Fruit fly (Drosophila melanogaster): ENCODE measurements around the gene CG14443.

Gene CG14443

dm6 chrX:6656023-6656594 is 22.4 kb downstream of the CG14443 start (continued):
- TF ChIP-seq CG1792 (GFP tag; optimal IDR thresholded peaks at IDR 0.05) (peak; percentile 66), Deaf1 (tag; optimal IDR thresholded peaks at IDR 0.05) (peak; percentile 47), CG3065 (GFP tag; optimal IDR thresholded peaks at IDR 0.05) (peak; percentile 15), Nf-YC (tag; optimal IDR thresholded peaks at IDR 0.05) (peak; percentile 72), CG10321 (GFP tag; IDR thresholded peaks at IDR 0.05) (peak; percentile 28; the same call in 1 of the 2 replicates), maf-S (GFP tag; optimal IDR thresholded peaks at IDR 0.05) (peak; percentile 75), CG18262 (tag; optimal IDR thresholded peaks at IDR 0.05) (peak; percentile 85), CG32767 (GFP tag; IDR thresholded peaks at IDR 0.05) (peak; percentile 68; the same call in 1 of the 2 replicates), CG32532 (GFP tag; IDR thresholded peaks at IDR 0.05) (peak; percentile 85), croc (GFP tag; conservative IDR thresholded peaks at IDR 0.05) (peak; percentile 60; the same call in 2 of the 3 replicates), cwo (GFP tag; optimal IDR thresholded peaks at IDR 0.05) (peak; percentile 86), zen2 (GFP tag; IDR thresholded peaks at IDR 0.05; ENCODE audit: partially characterized antibody) (no peak), Hr51 (GFP tag; optimal IDR thresholded peaks at IDR 0.05) (peak; percentile 70 to 89), gce (GFP tag; IDR thresholded peaks at IDR 0.05) (peak; percentile 67; the same call in 1 of the 3 replicates), lbe (GFP tag; optimal IDR thresholded peaks at IDR 0.05) (peak; percentile 76), abd-A (tag; optimal IDR thresholded peaks at IDR 0.05) (no peak), pzg (GFP tag; optimal IDR thresholded peaks at IDR 0.05) (no peak), bowl (GFP tag; IDR thresholded peaks at IDR 0.05) (0 out of 2 replicates have a peak, but pooled peaks have one; percentile 5), lola (GFP tag; optimal IDR thresholded peaks at IDR 0.05) (peak in 1 of 3 experiments; percentile 61), CG3838 (GFP tag; optimal IDR thresholded peaks at IDR 0.05) (peak; percentile 26), fd3F (GFP tag; optimal IDR thresholded peaks at IDR 0.05) (peak; percentile 78), CG15269 (tag; optimal IDR thresholded peaks at IDR 0.05) (peak; percentile 88), CG14860 (GFP tag; IDR thresholded peaks at IDR 0.05; ENCODE audit: partially characterized antibody) (no peak), Rx (GFP tag; IDR thresholded peaks at IDR 0.05) (peak; percentile 69), CG2199 (GFP tag; IDR thresholded peaks at IDR 0.05) (no peak), CG11398 (GFP tag; optimal IDR thresholded peaks at IDR 0.05) (peak; percentile 24), CG11247 (GFP tag; IDR thresholded peaks at IDR 0.05) (peak; percentile 75), CG18764 (GFP tag; optimal IDR thresholded peaks at IDR 0.05) (peak; percentile 76), CG4617 (GFP tag; optimal IDR thresholded peaks at IDR 0.05; ENCODE audit: borderline replicate concordance) (peak; percentile 40), wdn (GFP tag; IDR thresholded peaks at IDR 0.05) (peak; percentile 68), MTF-1 (GFP tag; optimal IDR thresholded peaks at IDR 0.05; ENCODE audit: borderline replicate concordance) (no peak), slbo (GFP tag; IDR thresholded peaks at IDR 0.05) (peak; percentile 86), cato (GFP tag; optimal IDR thresholded peaks at IDR 0.05; ENCODE audit: borderline replicate concordance) (peak; percentile 70), CG7839 (tag; optimal IDR thresholded peaks at IDR 0.05) (peak; percentile 90), CG4360 (GFP tag; IDR thresholded peaks at IDR 0.05) (no peak), PHDP (tag; optimal IDR thresholded peaks at IDR 0.05) (peak; percentile 86), Lhr (GFP tag; optimal IDR thresholded peaks at IDR 0.05) (peak; percentile 40), ATbp (GFP tag; optimal IDR thresholded peaks at IDR 0.05) (peak; percentile 81), Scr (GFP tag; IDR thresholded peaks at IDR 0.05; ENCODE audit: partially characterized antibody) (no peak), dimm (GFP tag; IDR thresholded peaks at IDR 0.05) (peak; percentile 61; the same call in 1 of the 2 replicates), peb (GFP tag; IDR thresholded peaks at IDR 0.05) (peak; percentile 60), CG8478 (optimal IDR thresholded peaks at IDR 0.05) (no peak), danr (GFP tag; IDR thresholded peaks at IDR 0.05) (peak; percentile 72), CG9876 (GFP tag; optimal IDR thresholded peaks at IDR 0.05) (peak; percentile 65), klu (GFP tag; IDR thresholded peaks at IDR 0.05) (peak; percentile 69), Fer2 (tag; optimal IDR thresholded peaks at IDR 0.05) (peak; percentile 49), HLH4C (GFP tag; IDR thresholded peaks at IDR 0.05; ENCODE audit: partially characterized antibody) (no peak), CG9437 (GFP tag; optimal IDR thresholded peaks at IDR 0.05) (peak; percentile 82), amos (GFP tag; IDR thresholded peaks at IDR 0.05; ENCODE audit: partially characterized antibody) (no peak)

All from whole organism, embryonic.